Worm (Caenorhabditis elegans) whole organism, young adult: ENCODE measurements around the gene eelo-1.

ENCODE experiments used
- B0261.1 ChIP-seq: sonication (generic microtip); optimal IDR thresholded peaks from 2 replicates; lab custom pipeline; 2016; ENCODE audit warnings: mild to moderate bottlenecking, missing genetic modification characterization, moderate library complexity, missing compliant biosample characterization
- D2030.7 ChIP-seq: fragments of 200-800 bp; sonication (Bioruptor generic); IDR thresholded peaks from 2 replicates; pipeline ENCODE4 v1.3.6; 2022; ENCODE audit warnings: missing genetic modification reagents, missing genetic modification characterization, missing compliant biosample characterization
- F22D6.2 ChIP-seq: sonication (generic microtip); optimal IDR thresholded peaks from 2 replicates; lab custom pipeline; 2016; ENCODE audit warnings: mild to moderate bottlenecking, missing genetic modification characterization, missing compliant biosample characterization
- F23B12.7 ChIP-seq: sonication (generic microtip); optimal IDR thresholded peaks from 2 replicates; lab custom pipeline; 2017; ENCODE audit warnings: missing genetic modification characterization, mild to moderate bottlenecking, missing compliant biosample characterization, antibody characterized with exemption, moderate library complexity; ENCODE audit not compliant: insufficient read depth
- F52B5.7 ChIP-seq: sonication (generic microtip); optimal IDR thresholded peaks from 2 replicates; lab custom pipeline; 2016; ENCODE audit warnings: mild to moderate bottlenecking, missing genetic modification characterization, missing compliant biosample characterization
- F55B11.4 ChIP-seq: sonication (generic microtip); optimal IDR thresholded peaks from 2 replicates; lab custom pipeline; 2016; ENCODE audit warnings: missing compliant biosample characterization, missing genetic modification characterization, borderline replicate concordance; ENCODE audit not compliant: insufficient read depth
- F57A8.1 ChIP-seq: fragments of 200-800 bp; sonication (Bioruptor generic); optimal IDR thresholded peaks from 2 replicates; lab custom pipeline; 2018; ENCODE audit warnings: mild to moderate bottlenecking, missing genetic modification characterization, moderate library complexity, missing compliant biosample characterization
- K12H6.12 ChIP-seq: fragments of 200-800 bp; sonication (Bioruptor generic); optimal IDR thresholded peaks from 2 replicates; lab custom pipeline; 2018; ENCODE audit warnings: mild to moderate bottlenecking, missing genetic modification characterization, missing compliant biosample characterization
- T07F8.4 ChIP-seq: sonication (generic microtip); optimal IDR thresholded peaks from 2 replicates; lab custom pipeline; 2016; ENCODE audit warnings: mild to moderate bottlenecking, missing genetic modification characterization, moderate library complexity, missing compliant biosample characterization
- Y53F4B.3 ChIP-seq: fragments of 200-800 bp; sonication (Bioruptor generic); IDR thresholded peaks from 2 replicates; pipeline ENCODE4 v1.3.6; 2022; ENCODE audit warnings: missing genetic modification reagents, missing genetic modification characterization, missing compliant biosample characterization
- Y53G8AR.9 ChIP-seq: fragments of 200-800 bp; sonication (Bioruptor generic); conservative IDR thresholded peaks from 2 replicates; pipeline ENCODE4 v1.3.6; 2022; ENCODE audit warnings: missing genetic modification reagents, missing genetic modification characterization, missing compliant biosample characterization
- Y95B8A.8 ChIP-seq: fragments of 200-800 bp; sonication (Bioruptor generic); IDR thresholded peaks from 2 replicates; pipeline ENCODE4 v1.3.6; 2022; ENCODE audit warnings: missing genetic modification reagents, missing genetic modification characterization, missing compliant biosample characterization
- ama-1 ChIP-seq, 3 experiments: fragments of 150-350 bp in 1 of 3; sonication (generic microtip) in 2 of 3; optimal IDR thresholded peaks; 2 replicates each; lab custom pipeline; 2014 to 2018; ENCODE audit warnings: missing biosample characterization in 2 of 3, missing genetic modification characterization in 2 of 3, missing genetic modification reagents in 2 of 3
- attf-5 ChIP-seq: fragments of 200-800 bp; sonication (Bioruptor generic); optimal IDR thresholded peaks from 2 replicates; lab custom pipeline; 2018; ENCODE audit warnings: mild to moderate bottlenecking, missing genetic modification characterization, missing compliant biosample characterization
- cebp-1 ChIP-seq, 2 experiments: fragments of 200-800 bp in 1 of 2; sonication (Bioruptor generic) in 1 of 2; sonication (generic microtip) in 1 of 2; IDR thresholded peaks in 1 of 2; optimal IDR thresholded peaks in 1 of 2; 2 replicates each; pipeline versions ENCODE4 v1.3.6 to Lab custom; 2017 to 2022; ENCODE audit warnings: missing compliant biosample characterization in 2 of 2, missing genetic modification characterization in 2 of 2, mild to moderate bottlenecking in 1 of 2, missing genetic modification reagents in 1 of 2, moderate library complexity in 1 of 2
- ceh-40 ChIP-seq: fragments of 200-800 bp; sonication (Bioruptor generic); IDR thresholded peaks from 2 replicates; pipeline ENCODE4 v1.3.6; 2022; ENCODE audit warnings: missing genetic modification characterization, missing compliant biosample characterization
- ceh-91 ChIP-seq: fragments of 200-800 bp; sonication (Bioruptor generic); IDR thresholded peaks from 2 replicates; pipeline ENCODE4 v1.3.6; 2022; ENCODE audit warnings: missing genetic modification reagents, missing genetic modification characterization, missing compliant biosample characterization
- dpl-1 ChIP-seq: fragments of 150-350 bp; optimal IDR thresholded peaks from 2 replicates; lab custom pipeline; 2014; ENCODE audit warnings: missing biosample characterization, missing genetic modification reagents, missing genetic modification characterization
- efl-1 ChIP-seq: fragments of 150-350 bp; optimal IDR thresholded peaks from 2 replicates; lab custom pipeline; 2014; ENCODE audit warnings: missing biosample characterization, missing genetic modification reagents, missing genetic modification characterization
- ets-4 ChIP-seq: fragments of 200-800 bp; sonication (Bioruptor generic); optimal IDR thresholded peaks from 2 replicates; lab custom pipeline; 2018; ENCODE audit warnings: mild to moderate bottlenecking, missing genetic modification characterization, missing compliant biosample characterization
- him-1 ChIP-seq: sonication (generic microtip); optimal IDR thresholded peaks from 2 replicates; lab custom pipeline; 2016; ENCODE audit warnings: missing genotype, missing genetic modification reagents, missing genetic modification characterization, missing compliant biosample characterization
- hmg-1.2 ChIP-seq: fragments of 200-800 bp; sonication (Bioruptor generic); IDR thresholded peaks from 2 replicates; pipeline ENCODE4 v1.3.6; 2022; ENCODE audit warnings: missing genetic modification reagents, missing genetic modification characterization, missing compliant biosample characterization
- lin-26 ChIP-seq: fragments of 200-800 bp; sonication (Bioruptor generic); IDR thresholded peaks from 2 replicates; pipeline ENCODE4 v1.3.6; 2022; ENCODE audit warnings: missing genetic modification reagents, missing genetic modification characterization, missing compliant biosample characterization
- lin-54 ChIP-seq: fragments of 200-800 bp; sonication (Bioruptor generic); optimal IDR thresholded peaks from 2 replicates; lab custom pipeline; 2018; ENCODE audit warnings: mild to moderate bottlenecking, missing genetic modification characterization, missing compliant biosample characterization
- lsl-1 ChIP-seq: fragments of 200-800 bp; sonication (Bioruptor generic); optimal IDR thresholded peaks from 2 replicates; lab custom pipeline; 2018; ENCODE audit warnings: mild to moderate bottlenecking, missing genetic modification characterization, moderate library complexity, missing compliant biosample characterization
- lsy-27 ChIP-seq: sonication (generic microtip); optimal IDR thresholded peaks from 2 replicates; lab custom pipeline; 2017; ENCODE audit warnings: missing genetic modification characterization, mild to moderate bottlenecking, missing compliant biosample characterization, antibody characterized with exemption, missing genotype, borderline replicate concordance; ENCODE audit not compliant: insufficient read depth
- madf-6 ChIP-seq: fragments of 200-800 bp; sonication (Bioruptor generic); IDR thresholded peaks from 2 replicates; pipeline ENCODE4 v1.3.6; 2022; ENCODE audit warnings: missing genetic modification reagents, missing genetic modification characterization, missing compliant biosample characterization
- mes-4 ChIP-seq: sonication (generic microtip); optimal IDR thresholded peaks from 2 replicates; lab custom pipeline; 2016; ENCODE audit warnings: missing genotype, missing genetic modification characterization, missing compliant biosample characterization
- mxl-1 ChIP-seq: sonication (generic microtip); optimal IDR thresholded peaks from 2 replicates; lab custom pipeline; 2016; ENCODE audit warnings: missing genetic modification characterization, missing compliant biosample characterization
- nfyb-1 ChIP-seq: fragments of 200-800 bp; sonication (Bioruptor generic); IDR thresholded peaks from 2 replicates; pipeline ENCODE4 v1.3.6; 2022; ENCODE audit warnings: missing genetic modification reagents, missing genetic modification characterization, missing compliant biosample characterization
- nhr-27 ChIP-seq: fragments of 200-800 bp; sonication (Bioruptor generic); optimal IDR thresholded peaks from 2 replicates; lab custom pipeline; 2018; ENCODE audit warnings: mild to moderate bottlenecking, missing genetic modification characterization, moderate library complexity, missing compliant biosample characterization
- nhr-90 ChIP-seq: sonication (generic microtip); optimal IDR thresholded peaks from 2 replicates; lab custom pipeline; 2016; ENCODE audit warnings: missing genotype, mild to moderate bottlenecking, missing genetic modification characterization, missing compliant biosample characterization
- pbrm-1 ChIP-seq: fragments of 200-800 bp; sonication (Bioruptor generic); IDR thresholded peaks from 2 replicates; pipeline ENCODE4 v1.3.6; 2022; ENCODE audit warnings: missing genetic modification reagents, missing genetic modification characterization, missing compliant biosample characterization
- rec-8 ChIP-seq, 2 experiments: sonication (generic microtip); optimal IDR thresholded peaks; 2 replicates each; lab custom pipeline; 2016; ENCODE audit warnings: mild to moderate bottlenecking in 2 of 2, missing genetic modification characterization in 2 of 2, missing genetic modification reagents in 2 of 2, missing genotype in 2 of 2, missing biosample characterization in 1 of 2, missing compliant biosample characterization in 1 of 2, moderate library complexity in 1 of 2
- repo-1 ChIP-seq: sonication (generic microtip); optimal IDR thresholded peaks from 2 replicates; lab custom pipeline; 2017; ENCODE audit warnings: mild to moderate bottlenecking, missing genetic modification characterization, missing compliant biosample characterization
- snpc-1.3 ChIP-seq: sonication (generic microtip); optimal IDR thresholded peaks from 2 replicates; lab custom pipeline; 2017; ENCODE audit warnings: missing genetic modification characterization, mild to moderate bottlenecking, missing compliant biosample characterization, antibody characterized with exemption, moderate library complexity, missing genotype, missing genetic modification reagents; ENCODE audit not compliant: insufficient read depth
- snpc-3.4 ChIP-seq: sonication (generic microtip); optimal IDR thresholded peaks from 2 replicates; lab custom pipeline; 2017; ENCODE audit warnings: missing genetic modification characterization, mild to moderate bottlenecking, missing compliant biosample characterization, antibody characterized with exemption, moderate library complexity, missing genotype, missing genetic modification reagents
- snpc-4 ChIP-seq, 5 experiments: fragments of 150-350 bp in 1 of 5; sonication (generic microtip) in 4 of 5; optimal IDR thresholded peaks; 2 replicates each; lab custom pipeline; 2014 to 2018; ENCODE audit warnings: missing genetic modification characterization in 5 of 5, missing biosample characterization in 3 of 5, antibody characterized with exemption in 2 of 5, mild to moderate bottlenecking in 2 of 5, missing compliant biosample characterization in 2 of 5, missing genotype in 2 of 5, moderate library complexity in 2 of 5, missing genetic modification reagents in 1 of 5
- tbp1 ChIP-seq: fragments of 200-800 bp; sonication (Bioruptor generic); optimal IDR thresholded peaks from 2 replicates; lab custom pipeline; 2018; ENCODE audit warnings: mild to moderate bottlenecking, missing genetic modification characterization, missing compliant biosample characterization
- zfh-2 ChIP-seq: fragments of 200-800 bp; sonication (Bioruptor generic); conservative IDR thresholded peaks from 2 replicates; pipeline ENCODE4 v1.3.6; 2022; ENCODE audit warnings: missing genetic modification reagents, missing genetic modification characterization, missing compliant biosample characterization
- ztf-18 ChIP-seq: sonication (generic microtip); optimal IDR thresholded peaks from 2 replicates; lab custom pipeline; 2016; ENCODE audit warnings: missing genotype, mild to moderate bottlenecking, missing genetic modification characterization, missing compliant biosample characterization
- ztf-22 ChIP-seq: fragments of 200-800 bp; sonication (Bioruptor generic); optimal IDR thresholded peaks from 2 replicates; lab custom pipeline; 2018; ENCODE audit warnings: mild to moderate bottlenecking, missing genetic modification characterization, moderate library complexity, missing compliant biosample characterization
- ztf-25 ChIP-seq: fragments of 200-800 bp; sonication (Bioruptor generic); IDR thresholded peaks from 2 replicates; pipeline ENCODE4 v1.3.6; 2022; ENCODE audit warnings: missing genetic modification reagents, missing genetic modification characterization, missing compliant biosample characterization

The eelo-1 gene

DNA sequence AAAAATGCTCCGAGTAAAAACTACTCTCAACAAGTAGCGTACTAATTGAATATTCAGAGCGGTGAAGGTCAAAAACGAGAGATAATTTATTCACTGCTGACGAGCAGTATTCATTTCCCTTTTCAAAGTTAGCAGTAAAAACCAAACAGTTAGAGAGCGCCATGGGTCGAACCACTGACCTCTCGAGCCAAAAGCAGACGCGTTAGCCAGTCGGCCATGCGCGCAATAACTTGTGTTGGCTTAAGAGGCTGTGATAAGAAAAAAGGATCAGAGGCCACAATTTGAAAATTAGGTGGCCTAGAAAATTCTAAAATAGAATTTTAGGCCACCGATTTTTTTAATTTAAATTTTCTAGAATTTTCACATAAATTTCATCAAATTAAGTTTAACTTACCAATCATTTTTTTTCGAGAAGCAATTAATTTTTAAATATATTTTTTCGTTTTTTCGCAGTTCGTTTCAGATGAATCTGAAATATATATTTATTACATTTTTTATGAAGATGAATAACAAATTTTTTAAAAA is 42.4 kb upstream of the eelo-1 start, which contains the start of gene sms-3 (continued):
- no peak for TF ChIP-seq F57A8.1
- no peak for TF ChIP-seq ztf-22 (GFP tag; lab: Kevin White, UChicago)
- no peak for TF ChIP-seq zfh-2 (GFP tag; lab: Robert Waterston, UW)
- TF ChIP-seq madf-6 (GFP tag; lab: Robert Waterston, UW): no peak
- TF ChIP-seq Y53F4B.3 (GFP tag; lab: Robert Waterston, UW): no peak
- peak; percentile 29 for TF ChIP-seq T07F8.4
- peak; percentile 39; the same call in 1 of the 2 replicates for TF ChIP-seq ceh-40 (GFP tag; lab: Robert Waterston, UW)
- peak; percentile 57 for TF ChIP-seq mes-4 (tag; lab: Kevin White, UChicago)
- no peak for TF ChIP-seq ets-4
- TF ChIP-seq dpl-1 (GFP tag; lab: Kevin White, UChicago): no peak
- TF ChIP-seq F52B5.7: peak; percentile 61
- TF ChIP-seq nhr-27 (tag; lab: Kevin White, UChicago): no peak

DNA sequence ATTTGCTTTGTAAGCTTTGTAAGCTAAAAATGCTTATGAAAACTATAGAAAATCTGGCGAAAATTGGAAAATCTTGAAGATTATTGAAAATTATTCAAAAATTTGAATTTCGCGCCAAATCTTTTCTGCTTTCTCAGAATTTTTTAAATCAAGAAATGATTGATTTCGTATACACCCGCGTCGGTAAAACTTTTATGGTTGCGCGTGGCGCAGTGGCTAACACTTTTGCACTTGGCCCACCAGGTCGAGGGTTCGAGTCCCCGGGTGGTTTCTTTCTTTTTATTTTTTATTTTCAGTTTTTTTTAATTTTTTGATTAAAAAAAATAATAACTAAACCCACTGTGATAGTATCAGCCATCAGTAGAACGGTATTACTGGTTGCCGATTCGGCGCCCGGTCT is 40.6 kb upstream of the eelo-1 start:
- peak; percentile 52 for TF ChIP-seq lin-54 (GFP tag; lab: Kevin White, UChicago)
- TF ChIP-seq attf-5 (GFP tag; lab: Kevin White, UChicago): peak; percentile 9
- TF ChIP-seq nhr-90 (tag; lab: Kevin White, UChicago): peak; percentile 60
- no peak for TF ChIP-seq zfh-2 (GFP tag; lab: Robert Waterston, UW)
- peak; percentile 59 for TF ChIP-seq snpc-1.3 (tag; lab: Kevin White, UChicago)
- TF ChIP-seq ceh-91: no peak
- peak; percentile 61 for TF ChIP-seq D2030.7 (GFP tag; lab: Robert Waterston, UW)
- peak; percentile 48 for TF ChIP-seq lsl-1
- peak; percentile 4 for TF ChIP-seq efl-1 (GFP tag; lab: Kevin White, UChicago)
- peak; percentile 34 for TF ChIP-seq ztf-18 (tag; lab: Kevin White, UChicago)
- TF ChIP-seq tbp1 (GFP tag; lab: Kevin White, UChicago): peak; percentile 95
- TF ChIP-seq F57A8.1: no peak
- peak; percentile 51 for TF ChIP-seq mxl-1 (tag; lab: Kevin White, UChicago)
- no peak for TF ChIP-seq snpc-4 (GFP tag; optimal IDR thresholded peaks at IDR 0.05; lab: Kevin White, UChicago)
- TF ChIP-seq snpc-4 (tag; optimal IDR thresholded peaks at IDR 0.05; lab: Kevin White, UChicago): no peak
- TF ChIP-seq F55B11.4 (tag; lab: Kevin White, UChicago): no peak
- peak; percentile 30 for TF ChIP-seq F23B12.7 (tag; lab: Kevin White, UChicago)
- TF ChIP-seq F22D6.2 (tag; lab: Kevin White, UChicago): no peak
- peak; percentile 31 for TF ChIP-seq snpc-3.4 (tag; lab: Kevin White, UChicago)
- TF ChIP-seq pbrm-1 (GFP tag; lab: Robert Waterston, UW): peak; percentile 65; the same call in 1 of the 2 replicates
- TF ChIP-seq him-1: peak; percentile 16
- 0 out of 2 replicates have a peak, but pooled peaks have one; percentile 26 for TF ChIP-seq Y95B8A.8 (GFP tag; lab: Robert Waterston, UW)
- no peak for TF ChIP-seq ama-1 (optimal IDR thresholded peaks at IDR 0.05; lab: Kevin White, UChicago)
- peak; percentile 28 to 42 for TF ChIP-seq ama-1 (GFP tag; optimal IDR thresholded peaks at IDR 0.05; lab: Kevin White, UChicago)
- TF ChIP-seq hmg-1.2 (GFP tag; lab: Robert Waterston, UW): peak; percentile 44; the same call in 1 of the 2 replicates
- peak; percentile 92 for TF ChIP-seq lin-26 (GFP tag; lab: Robert Waterston, UW)
- TF ChIP-seq K12H6.12 (tag; lab: Kevin White, UChicago): no peak
- no peak for TF ChIP-seq nfyb-1 (GFP tag; lab: Robert Waterston, UW)
- peak; percentile 42 for TF ChIP-seq repo-1 (tag; lab: Kevin White, UChicago)
- TF ChIP-seq cebp-1 (GFP tag; IDR thresholded peaks at IDR 0.05; lab: Robert Waterston, UW): no peak
- TF ChIP-seq cebp-1 (tag; optimal IDR thresholded peaks at IDR 0.05; lab: Kevin White, UChicago): peak; percentile 41
- peak in 1 of 2 experiments; percentile 31 for TF ChIP-seq rec-8 (tag; optimal IDR thresholded peaks at IDR 0.05; lab: Kevin White, UChicago)
- TF ChIP-seq T07F8.4: peak; percentile 1
- peak; percentile 73 for TF ChIP-seq B0261.1 (tag; lab: Kevin White, UChicago)
- TF ChIP-seq Y53G8AR.9: 0 out of 2 replicates have a peak, but pooled peaks have one; percentile 55
- TF ChIP-seq lsy-27: no peak
- 0 out of 2 replicates have a peak, but pooled peaks have one; percentile 66 for TF ChIP-seq ztf-25 (GFP tag; lab: Robert Waterston, UW)
